Worm (Caenorhabditis elegans) whole organism, L1 larva: ENCODE data around the gene F54B11.10.

ENCODE experiments used
- C04F5.9 ChIP-seq: sonication (generic microtip); optimal IDR thresholded peaks from 2 replicates; lab custom pipeline; 2016; ENCODE audit warnings: missing genetic modification characterization, missing compliant biosample characterization
- F16B12.6 ChIP-seq: fragments of 150-350 bp; optimal IDR thresholded peaks from 2 replicates; lab custom pipeline; 2014; ENCODE audit warnings: missing biosample characterization, missing genetic modification characterization
- Y116A8C.19 ChIP-seq: sonication (generic microtip); optimal IDR thresholded peaks from 2 replicates; lab custom pipeline; 2016; ENCODE audit warnings: missing compliant biosample characterization, missing genetic modification characterization, borderline replicate concordance
- aha-1 ChIP-seq: fragments of 150-350 bp; optimal IDR thresholded peaks from 2 replicates; lab custom pipeline; 2014; ENCODE audit warnings: missing biosample characterization, missing genetic modification characterization
- alr-1 ChIP-seq: fragments of 200-800 bp; sonication (Bioruptor generic); optimal IDR thresholded peaks from 2 replicates; lab custom pipeline; 2018; ENCODE audit warnings: borderline replicate concordance, mild to moderate bottlenecking, missing genetic modification characterization, missing compliant biosample characterization
- ama-1 ChIP-seq: fragments of 150-350 bp; optimal IDR thresholded peaks from 2 replicates; lab custom pipeline; 2014
- ceh-88 ChIP-seq: fragments of 200-800 bp; sonication (Bioruptor generic); IDR thresholded peaks from 2 replicates; pipeline ENCODE4 v1.3.6; 2022; ENCODE audit warnings: missing genetic modification characterization, missing compliant biosample characterization
- dsc-1 ChIP-seq: sonication (generic microtip); optimal IDR thresholded peaks from 2 replicates; lab custom pipeline; 2016; ENCODE audit warnings: mild to moderate bottlenecking, missing genetic modification characterization, missing compliant biosample characterization
- efl-1 ChIP-seq, 4 experiments: fragments of 150-350 bp; optimal IDR thresholded peaks in 3 of 4; peaks in 1 of 4; 1 replicate in 1 of 4; 2 replicates in 3 of 4; lab custom pipeline; 2014; ENCODE audit warnings: missing biosample characterization in 2 of 4, missing genetic modification characterization in 2 of 4, missing genetic modification reagents in 2 of 4
- elt-2 ChIP-seq: sonication (generic microtip); optimal IDR thresholded peaks from 2 replicates; lab custom pipeline; 2016; ENCODE audit warnings: missing genetic modification characterization, mild to moderate bottlenecking, inconsistent platforms, missing compliant biosample characterization, missing genetic modification reagents
- ets-5 ChIP-seq: fragments of 200-800 bp; sonication (Bioruptor generic); IDR thresholded peaks from 2 replicates; pipeline ENCODE4 v1.3.6; 2022; ENCODE audit warnings: missing genetic modification characterization, missing compliant biosample characterization
- fkh-10 ChIP-seq: sonication (generic microtip); optimal IDR thresholded peaks from 2 replicates; lab custom pipeline; 2017; ENCODE audit warnings: missing biosample characterization, missing genetic modification reagents, missing genetic modification characterization
- fkh-4 ChIP-seq: sonication (generic microtip); optimal IDR thresholded peaks from 2 replicates; lab custom pipeline; 2016; ENCODE audit warnings: missing compliant biosample characterization, missing genetic modification characterization, borderline replicate concordance
- fkh-8 ChIP-seq: sonication (generic microtip); optimal IDR thresholded peaks from 2 replicates; lab custom pipeline; 2016; ENCODE audit warnings: mild to moderate bottlenecking, missing genetic modification characterization, missing compliant biosample characterization
- grh-1 ChIP-seq: fragments of 200-800 bp; sonication (Bioruptor generic); IDR thresholded peaks from 2 replicates; pipeline ENCODE4 v1.3.6; 2022; ENCODE audit warnings: missing genetic modification reagents, missing genetic modification characterization, missing compliant biosample characterization
- hlh-17 ChIP-seq: fragments of 200-800 bp; sonication (Bioruptor generic); optimal IDR thresholded peaks from 2 replicates; lab custom pipeline; 2018; ENCODE audit warnings: missing genetic modification characterization, mild to moderate bottlenecking, missing compliant biosample characterization, moderate library complexity, borderline replicate concordance
- irx-1 ChIP-seq: sonication (generic microtip); optimal IDR thresholded peaks from 2 replicates; lab custom pipeline; 2016; ENCODE audit warnings: missing genetic modification characterization, missing compliant biosample characterization
- isw-1 ChIP-seq: fragments of 200-800 bp; sonication (Bioruptor generic); IDR thresholded peaks from 2 replicates; pipeline ENCODE4 v1.3.6; 2022; ENCODE audit warnings: missing genetic modification characterization, missing compliant biosample characterization
- lin-13 ChIP-seq: fragments of 150-350 bp; optimal IDR thresholded peaks from 2 replicates; lab custom pipeline; 2014; ENCODE audit warnings: missing biosample characterization, missing genetic modification reagents, missing genetic modification characterization
- lin-14 ChIP-seq: fragments of 200-800 bp; sonication (Bioruptor generic); optimal IDR thresholded peaks from 2 replicates; lab custom pipeline; 2018; ENCODE audit warnings: mild to moderate bottlenecking, missing genetic modification characterization, moderate library complexity, missing compliant biosample characterization
- lin-15B ChIP-seq: fragments of 150-350 bp; sonication (generic microtip); optimal IDR thresholded peaks from 3 replicates; lab custom pipeline; 2014; ENCODE audit warnings: missing biosample characterization, missing genetic modification characterization
- lin-35 ChIP-seq, 2 experiments: fragments of 150-350 bp; optimal IDR thresholded peaks; 2 replicates each; lab custom pipeline; 2014; ENCODE audit warnings: missing biosample characterization in 2 of 2, missing genetic modification characterization in 2 of 2, missing genetic modification reagents in 2 of 2
- lir-3 ChIP-seq: sonication (generic microtip); optimal IDR thresholded peaks from 2 replicates; lab custom pipeline; 2016; ENCODE audit warnings: mild to moderate bottlenecking, missing genetic modification characterization, moderate library complexity, missing compliant biosample characterization; ENCODE audit not compliant: poor library complexity
- mdl-1 ChIP-seq, 2 experiments: fragments of 150-350 bp; optimal IDR thresholded peaks; 2 replicates each; lab custom pipeline; 2014 to 2017; ENCODE audit warnings: missing biosample characterization in 2 of 2, missing genetic modification characterization in 2 of 2, inconsistent platforms in 1 of 2
- nhr-11 ChIP-seq: fragments of 150-350 bp; optimal IDR thresholded peaks from 2 replicates; lab custom pipeline; 2014; ENCODE audit warnings: missing biosample characterization, missing genetic modification characterization
- nhr-12 ChIP-seq: sonication (generic microtip); optimal IDR thresholded peaks from 2 replicates; lab custom pipeline; 2017; ENCODE audit warnings: missing biosample characterization, missing genetic modification characterization
- nhr-19 ChIP-seq: fragments of 200-800 bp; sonication (Bioruptor generic); conservative IDR thresholded peaks from 2 replicates; pipeline ENCODE4 v1.3.6; 2022; ENCODE audit warnings: missing genetic modification characterization, missing compliant biosample characterization
- nhr-20 ChIP-seq: sonication (generic microtip); optimal IDR thresholded peaks from 2 replicates; lab custom pipeline; 2016; ENCODE audit warnings: mild to moderate bottlenecking, missing genetic modification characterization, missing compliant biosample characterization
- nhr-47 ChIP-seq: sonication (generic microtip); optimal IDR thresholded peaks from 2 replicates; lab custom pipeline; 2016; ENCODE audit warnings: mild to moderate bottlenecking, missing genetic modification characterization, moderate library complexity, missing compliant biosample characterization
- nhr-71 ChIP-seq: sonication (generic microtip); optimal IDR thresholded peaks from 2 replicates; lab custom pipeline; 2016; ENCODE audit warnings: mild to moderate bottlenecking, missing genetic modification characterization, moderate library complexity, missing compliant biosample characterization
- nhr-85 ChIP-seq: sonication (generic microtip); peaks from one replicate; lab custom pipeline; 2016; ENCODE audit warnings: missing genetic modification characterization, inconsistent platforms, missing compliant biosample characterization
- nhr-90 ChIP-seq: sonication (generic microtip); optimal IDR thresholded peaks from 2 replicates; lab custom pipeline; 2016; ENCODE audit warnings: mild to moderate bottlenecking, missing genetic modification characterization, missing compliant biosample characterization; ENCODE audit not compliant: poor library complexity
- pag-3 ChIP-seq: sonication (generic microtip); optimal IDR thresholded peaks from 2 replicates; lab custom pipeline; 2017; ENCODE audit warnings: missing genetic modification characterization, mild to moderate bottlenecking, missing compliant biosample characterization, antibody characterized with exemption, borderline replicate concordance; ENCODE audit not compliant: insufficient read depth
- pax-3 ChIP-seq: fragments of 200-800 bp; sonication (Bioruptor generic); optimal IDR thresholded peaks from 2 replicates; lab custom pipeline; 2018; ENCODE audit warnings: mild to moderate bottlenecking, missing genetic modification characterization, moderate library complexity, missing compliant biosample characterization
- pqm-1 ChIP-seq: sonication (generic microtip); optimal IDR thresholded peaks from 3 replicates; lab custom pipeline; 2017; ENCODE audit warnings: missing biosample characterization, missing genetic modification characterization
- skn-1 ChIP-seq: fragments of 150-350 bp; optimal IDR thresholded peaks from 2 replicates; lab custom pipeline; 2014; ENCODE audit warnings: missing biosample characterization, missing genetic modification characterization
- sox-4 ChIP-seq: sonication (generic microtip); optimal IDR thresholded peaks from 2 replicates; lab custom pipeline; 2016; ENCODE audit warnings: missing genetic modification characterization, missing compliant biosample characterization
- sptf-1 ChIP-seq: fragments of 150-350 bp; optimal IDR thresholded peaks from 2 replicates; lab custom pipeline; 2014; ENCODE audit warnings: missing biosample characterization, missing genetic modification characterization
- swsn-7 ChIP-seq: sonication (generic microtip); optimal IDR thresholded peaks from 2 replicates; lab custom pipeline; 2016; ENCODE audit warnings: missing genetic modification characterization, missing compliant biosample characterization
- tbx-2 ChIP-seq: sonication (generic microtip); optimal IDR thresholded peaks from 2 replicates; lab custom pipeline; 2016; ENCODE audit warnings: missing genetic modification characterization, missing compliant biosample characterization
- unc-130 ChIP-seq: fragments of 150-350 bp; optimal IDR thresholded peaks from 2 replicates; lab custom pipeline; 2017; ENCODE audit warnings: missing biosample characterization, missing genetic modification characterization, inconsistent platforms
- unc-30 ChIP-seq: sonication (generic microtip); optimal IDR thresholded peaks from 2 replicates; lab custom pipeline; 2017; ENCODE audit warnings: missing biosample characterization, missing genetic modification characterization
- unc-62 ChIP-seq: fragments of 150-350 bp; optimal IDR thresholded peaks from 2 replicates; lab custom pipeline; 2014; ENCODE audit warnings: missing biosample characterization, missing genetic modification reagents, missing genetic modification characterization
- unc-86 ChIP-seq: sonication (generic microtip); optimal IDR thresholded peaks from 2 replicates; lab custom pipeline; 2016; ENCODE audit warnings: missing genetic modification characterization, missing compliant biosample characterization
- unc-98 ChIP-seq: fragments of 200-800 bp; sonication (Bioruptor generic); IDR thresholded peaks from 2 replicates; pipeline ENCODE4 v1.3.6; 2022; ENCODE audit warnings: missing genetic modification characterization, missing compliant biosample characterization
- vab-15 ChIP-seq: sonication (generic microtip); optimal IDR thresholded peaks from 2 replicates; lab custom pipeline; 2017; ENCODE audit warnings: missing genotype, mild to moderate bottlenecking, missing genetic modification characterization, missing compliant biosample characterization
- xbp-1 ChIP-seq: sonication (generic microtip); optimal IDR thresholded peaks from 2 replicates; lab custom pipeline; 2016; ENCODE audit warnings: missing genetic modification characterization, missing compliant biosample characterization
- zag-1 ChIP-seq: fragments of 150-350 bp; optimal IDR thresholded peaks from 2 replicates; lab custom pipeline; 2014; ENCODE audit warnings: missing biosample characterization, missing genetic modification characterization

F54B11.10 gene

DNA sequence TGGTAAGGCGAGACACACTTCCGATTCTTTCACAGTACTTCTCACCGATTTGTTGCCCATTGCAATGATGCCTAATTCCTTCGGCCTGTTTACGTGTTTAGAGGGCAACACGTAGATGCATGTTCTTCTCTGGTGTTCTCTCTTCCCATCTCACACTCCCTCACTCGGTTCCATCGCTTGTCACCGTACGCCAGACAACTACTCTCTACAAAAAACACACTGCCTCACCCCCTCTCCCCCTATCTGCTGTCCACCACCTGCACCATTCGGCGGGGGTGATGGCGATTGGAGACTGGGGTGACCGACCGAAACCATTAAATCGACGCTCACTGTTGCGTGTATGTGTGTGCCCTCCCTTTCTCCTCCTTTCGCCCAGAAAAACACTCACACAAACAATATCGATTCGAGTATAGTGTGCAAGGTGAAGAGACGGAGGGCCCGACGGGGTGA is 2.0 kb downstream of the F54B11.10 start (continued):
- TF ChIP-seq fkh-4 (no peak), tbx-2 (tag; lab: Kevin White, UChicago) (peak; percentile 49), lin-14 (GFP tag; lab: Kevin White, UChicago) (peak; percentile 85), nhr-20 (tag; lab: Kevin White, UChicago) (peak; percentile 58), nhr-11 (no peak), pag-3 (tag; lab: Kevin White, UChicago) (no peak), pax-3 (tag; lab: Kevin White, UChicago) (no peak), unc-98 (GFP tag; lab: Robert Waterston, UW) (no peak), F16B12.6 (tag; lab: Kevin White, UChicago) (no peak), unc-30 (no peak), isw-1 (GFP tag; lab: Robert Waterston, UW) (no peak), nhr-71 (tag; lab: Kevin White, UChicago) (peak; percentile 43), ama-1 (no peak), Y116A8C.19 (tag; lab: Kevin White, UChicago) (no peak), nhr-12 (tag; lab: Kevin White, UChicago) (no peak), swsn-7 (tag; lab: Kevin White, UChicago) (peak; percentile 44), unc-130 (no peak), lin-35 (GFP tag; optimal IDR thresholded peaks at IDR 0.05; lab: Kevin White, UChicago) (peak; percentile 4 to 31)

DNA sequence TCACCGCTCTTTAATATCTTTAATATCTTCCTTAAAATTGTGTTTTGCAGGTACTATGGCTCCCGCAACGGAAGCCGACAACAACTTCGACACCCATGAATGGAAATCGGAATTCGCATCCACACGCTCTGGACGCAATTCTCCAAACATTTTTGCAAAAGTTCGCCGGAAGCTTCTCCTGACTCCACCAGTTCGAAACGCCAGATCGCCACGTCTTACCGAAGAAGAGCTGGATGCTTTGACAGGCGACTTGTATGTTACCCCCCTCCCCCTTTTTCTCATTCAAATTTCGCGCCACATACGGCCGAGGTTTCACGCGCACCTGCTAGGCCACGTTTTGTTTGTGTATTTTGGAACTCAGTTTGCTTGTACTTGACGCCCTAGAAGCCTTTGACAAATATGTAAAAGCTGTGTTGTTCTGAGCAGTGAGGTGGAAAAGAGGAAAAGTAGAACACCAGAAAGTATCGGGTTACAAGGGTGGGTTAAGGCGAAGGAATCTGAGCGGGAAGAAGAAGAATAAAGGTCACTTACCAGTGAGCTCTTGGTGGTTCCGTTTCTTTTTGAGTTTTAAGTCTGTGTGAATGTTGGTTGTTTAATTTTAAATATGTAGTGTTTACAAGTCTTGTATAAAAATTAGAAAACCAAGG is 2.9 kb downstream of the F54B11.10 start, which contains the start of gene unc-84:
Gene unc-84, plus strand, starts transcription at position 51 of the 647 bp plus-strand sequence.
- peak; percentile 10 for TF ChIP-seq nhr-20 (tag; lab: Kevin White, UChicago)
- TF ChIP-seq unc-30: no peak
- peak; percentile 8 for TF ChIP-seq fkh-8 (tag; lab: Kevin White, UChicago)
- no peak for TF ChIP-seq alr-1 (tag; lab: Kevin White, UChicago)
- TF ChIP-seq lir-3 (tag; lab: Kevin White, UChicago): no peak
- no peak for TF ChIP-seq vab-15 (tag; lab: Kevin White, UChicago)
- TF ChIP-seq ets-5 (GFP tag; lab: Robert Waterston, UW): no peak
- no peak for TF ChIP-seq sox-4
- TF ChIP-seq unc-62 (GFP tag; lab: Kevin White, UChicago): no peak
- no peak for TF ChIP-seq zag-1 (tag; lab: Kevin White, UChicago)
- peak; percentile 2 for TF ChIP-seq swsn-7 (tag; lab: Kevin White, UChicago)
- TF ChIP-seq grh-1 (GFP tag; lab: Robert Waterston, UW): no peak
- no peak for TF ChIP-seq dsc-1 (tag; lab: Kevin White, UChicago)
- TF ChIP-seq irx-1 (tag; lab: Kevin White, UChicago): no peak
- TF ChIP-seq pqm-1 (tag; lab: Kevin White, UChicago): no peak
- no peak for TF ChIP-seq hlh-17
- no peak for TF ChIP-seq pax-3 (tag; lab: Kevin White, UChicago)
- TF ChIP-seq nhr-85 (tag; lab: Kevin White, UChicago): peak; percentile 58
- TF ChIP-seq elt-2 (tag; lab: Kevin White, UChicago): no peak
- TF ChIP-seq C04F5.9 (tag; lab: Kevin White, UChicago): no peak
- no peak for TF ChIP-seq sptf-1 (tag; lab: Kevin White, UChicago)
- TF ChIP-seq fkh-10 (GFP tag; lab: Kevin White, UChicago): no peak
- no peak for TF ChIP-seq unc-86 (tag; lab: Kevin White, UChicago)
- no peak for TF ChIP-seq mdl-1 (tag; optimal IDR thresholded peaks at IDR 0.05; lab: Kevin White, UChicago)
- peak; percentile 11 to 74 for TF ChIP-seq efl-1 (optimal IDR thresholded peaks at IDR 0.05; lab: Kevin White, UChicago)
- TF ChIP-seq efl-1 (GFP tag; optimal IDR thresholded peaks at IDR 0.05 in 1 of 2; lab: Kevin White, UChicago): peak; percentile 79 to 97
- no peak for TF ChIP-seq isw-1 (GFP tag; lab: Robert Waterston, UW)
- no peak for TF ChIP-seq skn-1 (tag; lab: Kevin White, UChicago)
- TF ChIP-seq nhr-90 (tag; lab: Kevin White, UChicago): peak; percentile 30
- TF ChIP-seq ceh-88 (GFP tag; lab: Robert Waterston, UW): no peak
- TF ChIP-seq lin-13 (GFP tag; lab: Kevin White, UChicago): no peak
- TF ChIP-seq tbx-2 (tag; lab: Kevin White, UChicago): peak; percentile 14
- no peak for TF ChIP-seq lin-15B
- peak; percentile 18 for TF ChIP-seq lin-14 (GFP tag; lab: Kevin White, UChicago)
- no peak for TF ChIP-seq aha-1
- peak; percentile 39 for TF ChIP-seq nhr-71 (tag; lab: Kevin White, UChicago)
- no peak; the same call in 1 of the 2 replicates for TF ChIP-seq nhr-19 (GFP tag; lab: Robert Waterston, UW)
- TF ChIP-seq xbp-1 (tag; lab: Kevin White, UChicago): no peak
- no peak for TF ChIP-seq unc-130
- peak; percentile 49 for TF ChIP-seq nhr-47 (tag; lab: Kevin White, UChicago)
